Worm (Caenorhabditis elegans): ENCODE measurements around the gene F38A5.22.

DNA sequence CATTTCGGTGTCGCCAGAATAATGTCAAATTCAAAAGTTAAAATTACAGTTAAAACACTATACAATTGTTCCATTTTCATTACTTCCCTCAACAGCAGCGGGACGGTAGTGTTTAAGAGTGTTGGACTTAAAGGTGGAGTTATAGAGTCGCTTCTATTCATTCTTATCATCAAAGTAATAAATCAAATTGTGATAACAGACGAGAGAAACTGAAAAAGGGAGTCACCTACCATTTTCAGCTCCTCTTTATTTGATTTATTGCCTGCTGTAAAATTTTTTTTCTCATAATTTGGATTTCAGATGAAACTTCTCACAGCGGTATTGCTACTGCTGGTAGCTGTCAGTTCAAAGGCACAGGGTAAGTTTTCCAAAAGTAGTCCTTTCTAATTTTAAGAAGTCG lies 44.1 kb upstream of the F38A5.22 start, which contains the start of gene C01B10.6:
- TF ChIP-seq sdc-2 (tag; optimal IDR thresholded peaks at IDR 0.05) = no peak
- TF ChIP-seq che-1 (tag; optimal IDR thresholded peaks at IDR 0.05) = no peak
- no peak for TF ChIP-seq nhr-11 (tag; optimal IDR thresholded peaks at IDR 0.05)
- TF ChIP-seq rnt-1 (tag; optimal IDR thresholded peaks at IDR 0.05) = no peak
- no peak for TF ChIP-seq nhr-232 (tag; optimal IDR thresholded peaks at IDR 0.05)
- TF ChIP-seq unc-3 (GFP tag; conservative IDR thresholded peaks at IDR 0.05) = no peak
- no peak for TF ChIP-seq unc-3 (tag; optimal IDR thresholded peaks at IDR 0.05)
- TF ChIP-seq ets-4 (tag; optimal IDR thresholded peaks at IDR 0.05) = no peak
- TF ChIP-seq dve-1 (tag; optimal IDR thresholded peaks at IDR 0.05) = no peak
- TF ChIP-seq odd-2 (tag; optimal IDR thresholded peaks at IDR 0.05) = no peak
- no peak for TF ChIP-seq pha-4 (tag; optimal IDR thresholded peaks at IDR 0.05)
- TF ChIP-seq sox-4 (tag; optimal IDR thresholded peaks at IDR 0.05) = no peak
